Worm (Caenorhabditis elegans): ENCODE measurements around the gene ZK185.2.
A peak's percentile ranks its signal among the peaks of the same experiment; 100 is the strongest.

ZK185.2 gene

ce11 chrIV:4536247-4536646, at the start of gene ZK185.2:
Gene ZK185.2 (plus strand): TSS chrIV:4536547.
- TF ChIP-seq ztf-29 (GFP tag; IDR thresholded peaks at IDR 0.05) (no peak), cog-1 (tag; optimal IDR thresholded peaks at IDR 0.05) (no peak), flt-1 (GFP tag; IDR thresholded peaks at IDR 0.05) (no peak), ref-1 (GFP tag; conservative IDR thresholded peaks at IDR 0.05) (no peak), ztf-23 (GFP tag; IDR thresholded peaks at IDR 0.05) (no peak)

- TF ChIP-seq ref-1 (GFP tag; conservative IDR thresholded peaks at IDR 0.05) (no peak), cog-1 (tag; optimal IDR thresholded peaks at IDR 0.05) (no peak), med-1 (GFP tag; optimal IDR thresholded peaks at IDR 0.05; ENCODE audit: insufficient read depth) (no peak), ztf-23 (GFP tag; IDR thresholded peaks at IDR 0.05) (no peak), tab-1 (GFP tag; IDR thresholded peaks at IDR 0.05) (no peak), ztf-29 (GFP tag; IDR thresholded peaks at IDR 0.05) (no peak), flt-1 (GFP tag; IDR thresholded peaks at IDR 0.05) (no peak), T22C8.4 (GFP tag; IDR thresholded peaks at IDR 0.05) (no peak), klf-2 (GFP tag; conservative IDR thresholded peaks at IDR 0.05) (no peak)
Measured at ce11 chrIV:4486738-4487137, 49.6 kb upstream of the ZK185.2 start, which contains the start of gene trx-3. Gene trx-3 (plus strand): TSS chrIV:4487028.

DNA sequence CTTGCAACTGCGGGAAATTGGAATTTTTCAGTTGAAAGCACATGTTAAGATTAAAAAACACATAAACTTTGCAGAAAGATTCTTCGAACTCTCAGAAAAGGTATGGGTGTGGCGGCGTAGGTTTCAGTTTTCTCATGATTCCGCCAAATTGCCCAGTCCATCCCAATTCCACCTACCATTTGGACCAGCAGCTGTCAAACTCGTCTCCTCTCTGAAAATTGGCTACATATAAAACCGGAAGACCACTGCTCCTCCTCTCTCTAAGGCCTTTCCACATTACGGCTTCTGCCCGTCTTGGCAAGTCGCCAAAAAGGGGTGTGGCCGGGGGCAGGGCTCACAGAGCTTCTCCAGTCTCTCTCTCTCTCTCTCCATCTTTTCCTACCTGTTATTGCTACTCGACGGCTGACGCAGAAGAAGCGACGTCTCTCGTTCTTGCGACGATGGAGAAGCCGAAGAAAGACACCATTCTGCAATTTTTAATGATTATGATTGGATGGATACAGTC, 46.1 kb upstream of the ZK185.2 start, which contains the start of gene ZK180.7:
Gene ZK180.7, plus strand, starts transcription at position 395 of the 505 bp plus-strand sequence.
- TF ChIP-seq ztf-29 (GFP tag; IDR thresholded peaks at IDR 0.05) (no peak), T22C8.4 (GFP tag; IDR thresholded peaks at IDR 0.05) (no peak), klf-2 (GFP tag; conservative IDR thresholded peaks at IDR 0.05) (no peak), ztf-23 (GFP tag; IDR thresholded peaks at IDR 0.05) (no peak), flt-1 (GFP tag; IDR thresholded peaks at IDR 0.05) (no peak), ref-1 (GFP tag; conservative IDR thresholded peaks at IDR 0.05) (no peak), med-1 (GFP tag; optimal IDR thresholded peaks at IDR 0.05; ENCODE audit: insufficient read depth) (no peak), cog-1 (tag; optimal IDR thresholded peaks at IDR 0.05) (no peak), tab-1 (GFP tag; IDR thresholded peaks at IDR 0.05) (no peak)

- TF ChIP-seq ztf-29 (GFP tag; IDR thresholded peaks at IDR 0.05) (no peak), cog-1 (tag; optimal IDR thresholded peaks at IDR 0.05) (no peak), klf-2 (GFP tag; conservative IDR thresholded peaks at IDR 0.05) (no peak), ztf-23 (GFP tag; IDR thresholded peaks at IDR 0.05) (no peak), T22C8.4 (GFP tag; IDR thresholded peaks at IDR 0.05) (no peak), tab-1 (GFP tag; IDR thresholded peaks at IDR 0.05) (no peak), ref-1 (GFP tag; conservative IDR thresholded peaks at IDR 0.05) (no peak), med-1 (GFP tag; optimal IDR thresholded peaks at IDR 0.05; ENCODE audit: insufficient read depth) (no peak), flt-1 (GFP tag; IDR thresholded peaks at IDR 0.05) (no peak)
Measured at ce11 chrIV:4505078-4505477, 31.3 kb upstream of the ZK185.2 start.

ce11 chrIV:4506637-4507036, 29.7 kb upstream of the ZK185.2 start, which contains the start of gene gbb-2:
Gene gbb-2 (minus strand): TSS chrIV:4506748.
- TF ChIP-seq ref-1 (GFP tag; conservative IDR thresholded peaks at IDR 0.05): no peak

- TF ChIP-seq med-1 (GFP tag; optimal IDR thresholded peaks at IDR 0.05; ENCODE audit: insufficient read depth): no peak
- no peak for TF ChIP-seq flt-1 (GFP tag; IDR thresholded peaks at IDR 0.05)
- no peak for TF ChIP-seq ztf-23 (GFP tag; IDR thresholded peaks at IDR 0.05)
- no peak for TF ChIP-seq cog-1 (tag; optimal IDR thresholded peaks at IDR 0.05)
- no peak for TF ChIP-seq tab-1 (GFP tag; IDR thresholded peaks at IDR 0.05)
- no peak for TF ChIP-seq klf-2 (GFP tag; conservative IDR thresholded peaks at IDR 0.05)
- TF ChIP-seq ref-1 (GFP tag; conservative IDR thresholded peaks at IDR 0.05): no peak
- no peak for TF ChIP-seq ztf-29 (GFP tag; IDR thresholded peaks at IDR 0.05)
- TF ChIP-seq T22C8.4 (GFP tag; IDR thresholded peaks at IDR 0.05): no peak
Measured at ce11 chrIV:4511259-4511890, 25.0 kb upstream of the ZK185.2 start, which contains the start of the genes rfth-1 and ZK180.8. Gene rfth-1 (minus strand): TSS chrIV:4511309. Gene ZK180.8 (minus strand): TSS chrIV:4511724.

- TF ChIP-seq ztf-23 (GFP tag; IDR thresholded peaks at IDR 0.05) (0 out of 2 replicates have a peak, but pooled peaks have one; percentile 28), klf-2 (GFP tag; conservative IDR thresholded peaks at IDR 0.05) (no peak), ref-1 (GFP tag; conservative IDR thresholded peaks at IDR 0.05) (no peak), flt-1 (GFP tag; IDR thresholded peaks at IDR 0.05) (0 out of 2 replicates have a peak, but pooled peaks have one; percentile 22), ztf-29 (GFP tag; IDR thresholded peaks at IDR 0.05) (peak; percentile 75; the same call in 1 of the 2 replicates), T22C8.4 (GFP tag; IDR thresholded peaks at IDR 0.05) (no peak), cog-1 (tag; optimal IDR thresholded peaks at IDR 0.05) (peak; percentile 12), tab-1 (GFP tag; IDR thresholded peaks at IDR 0.05) (no peak; the same call in 1 of the 2 replicates), med-1 (GFP tag; optimal IDR thresholded peaks at IDR 0.05; ENCODE audit: insufficient read depth) (peak; percentile 3)
Measured at ce11 chrIV:4513269-4513819, 23.0 kb upstream of the ZK185.2 start, which contains the start of gene sar-1. Gene sar-1 (minus strand): TSS chrIV:4513319.

- TF ChIP-seq ztf-29 (GFP tag; IDR thresholded peaks at IDR 0.05): no peak
- TF ChIP-seq ref-1 (GFP tag; conservative IDR thresholded peaks at IDR 0.05): no peak
- no peak for TF ChIP-seq cog-1 (tag; optimal IDR thresholded peaks at IDR 0.05)
- TF ChIP-seq flt-1 (GFP tag; IDR thresholded peaks at IDR 0.05): no peak
- no peak for TF ChIP-seq tab-1 (GFP tag; IDR thresholded peaks at IDR 0.05)
- no peak for TF ChIP-seq T22C8.4 (GFP tag; IDR thresholded peaks at IDR 0.05)
- TF ChIP-seq med-1 (GFP tag; optimal IDR thresholded peaks at IDR 0.05; ENCODE audit: insufficient read depth): no peak
- TF ChIP-seq klf-2 (GFP tag; conservative IDR thresholded peaks at IDR 0.05): no peak
Measured at ce11 chrIV:4516478-4516877, 19.9 kb upstream of the ZK185.2 start.

ce11 chrIV:4517066-4517465, 19.3 kb upstream of the ZK185.2 start, which contains the start of gene ZK180.5:
Gene ZK180.5 (minus strand): TSS chrIV:4517166.
- no peak for TF ChIP-seq tab-1 (GFP tag; IDR thresholded peaks at IDR 0.05)
- no peak for TF ChIP-seq T22C8.4 (GFP tag; IDR thresholded peaks at IDR 0.05)
- no peak for TF ChIP-seq ref-1 (GFP tag; conservative IDR thresholded peaks at IDR 0.05)
